Worm (Caenorhabditis elegans) whole organism, early embryonic: Measurements from ENCODE around the gene hxk-3.

Source experiments
- ama-1 ChIP-seq: fragments of 150-350 bp; optimal IDR thresholded peaks from 2 replicates; lab custom pipeline; 2014
- ceh-13 ChIP-seq: fragments of 200-800 bp; sonication (Bioruptor generic); optimal IDR thresholded peaks from 2 replicates; lab custom pipeline; 2018; ENCODE audit warnings: mild to moderate bottlenecking, missing genetic modification characterization, missing compliant biosample characterization
- ceh-36 ChIP-seq: sonication (generic microtip); optimal IDR thresholded peaks from 2 replicates; lab custom pipeline; 2016; ENCODE audit warnings: missing genetic modification characterization, inconsistent platforms, missing compliant biosample characterization
- tbx-37 ChIP-seq: fragments of 200-800 bp; sonication (Bioruptor generic); conservative IDR thresholded peaks from 2 replicates; pipeline ENCODE4 v1.3.6; 2022; ENCODE audit warnings: missing genetic modification reagents, missing genetic modification characterization, missing compliant biosample characterization

DNA sequence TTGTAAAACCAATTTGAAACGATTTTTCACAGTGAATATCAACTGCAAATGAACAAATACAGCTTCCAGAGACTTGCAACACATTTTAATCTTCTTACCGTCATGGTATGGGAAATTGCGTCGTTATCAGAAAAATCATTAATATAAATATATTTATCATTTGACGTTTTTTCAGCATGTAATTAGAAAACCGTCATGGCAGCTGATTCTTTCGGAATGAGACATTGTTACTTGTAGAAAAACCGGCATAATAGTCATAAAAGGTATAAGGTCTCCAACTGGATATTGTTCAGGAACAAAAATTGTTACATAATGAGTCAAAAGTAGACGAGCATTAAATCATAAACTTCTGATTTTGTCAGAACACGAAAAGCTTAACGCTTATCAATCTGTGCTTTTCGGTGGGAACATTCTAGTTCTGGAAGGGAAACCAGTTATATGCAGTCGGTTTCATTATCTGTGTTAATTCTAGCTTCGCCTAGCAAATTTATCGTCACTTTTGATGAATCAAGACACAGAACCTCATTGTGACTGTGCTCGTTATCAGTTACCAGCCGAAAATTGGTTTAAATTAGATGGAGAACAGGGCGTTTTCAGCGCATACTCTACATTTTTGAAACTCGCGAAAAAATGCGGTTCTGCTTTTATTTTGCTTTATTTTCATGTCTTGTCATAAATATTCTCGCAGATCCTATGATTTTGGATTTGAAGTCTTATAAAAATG is 55.9 kb downstream of the hxk-3 start, which contains the start of gene C34H4.2:
- TF ChIP-seq ceh-13 (GFP tag; lab: Kevin White, UChicago) (no peak), tbx-37 (GFP tag; lab: Robert Waterston, UW) (no peak), ama-1 (no peak), ceh-36 (tag; lab: Kevin White, UChicago) (no peak)
